Worm (Caenorhabditis elegans): ENCODE measurements around the gene snrp-200.

DNA sequence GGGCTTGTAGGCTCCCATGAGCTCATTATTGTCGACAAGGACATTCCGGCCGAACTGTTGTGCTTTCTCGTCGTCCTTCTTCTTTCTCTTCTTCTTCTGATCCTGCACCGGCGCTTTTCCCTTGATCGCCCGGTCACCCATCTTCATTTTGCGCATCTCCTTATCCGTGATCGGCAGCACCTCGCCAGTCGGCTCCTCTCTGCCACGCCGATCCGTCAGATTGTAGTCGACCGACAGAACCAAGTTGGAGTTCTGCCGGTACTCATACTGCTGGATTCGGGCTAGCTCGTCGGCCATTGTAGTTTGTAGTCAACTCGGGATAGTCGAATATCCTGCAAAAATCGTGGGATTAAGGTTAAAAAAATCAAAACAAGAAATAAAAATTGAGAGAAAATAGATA, at the start of gene snrp-200:
- TF ChIP-seq snpc-4 (tag; optimal IDR thresholded peaks at IDR 0.05) (no peak), lin-39 (tag; optimal IDR thresholded peaks at IDR 0.05) (no peak), sox-4 (tag; optimal IDR thresholded peaks at IDR 0.05) (no peak), elt-3 (tag; optimal IDR thresholded peaks at IDR 0.05) (no peak), ceh-8 (GFP tag; optimal IDR thresholded peaks at IDR 0.05) (no peak)
